Fruit fly (Drosophila melanogaster): ENCODE measurements around the gene Mic26-27.

dm6 chr3R:16097661-16098329 lies 48.9 kb downstream of the Mic26-27 start:
- no peak for TF ChIP-seq CTCF (optimal IDR thresholded peaks at IDR 0.05)
- TF ChIP-seq CG8478 (optimal IDR thresholded peaks at IDR 0.05), result no peak

Data from S2 (cell line).